Worm (Caenorhabditis elegans) whole organism, young adult: Measurements from ENCODE around the gene ZK632.2.

Experiments used
- B0261.1 ChIP-seq: sonication (generic microtip); optimal IDR thresholded peaks from 2 replicates; lab custom pipeline; 2016; ENCODE audit warnings: mild to moderate bottlenecking, missing genetic modification characterization, moderate library complexity, missing compliant biosample characterization
- B0336.3 ChIP-seq: fragments of 200-800 bp; sonication (Bioruptor generic); IDR thresholded peaks from 2 replicates; pipeline ENCODE4 v1.3.6; 2022; ENCODE audit warnings: missing genetic modification characterization, missing compliant biosample characterization
- F33H1.4 ChIP-seq: fragments of 200-800 bp; sonication (Bioruptor generic); IDR thresholded peaks from 2 replicates; pipeline ENCODE4 v1.3.6; 2022; ENCODE audit warnings: missing genetic modification reagents, missing genetic modification characterization, missing compliant biosample characterization
- F39B2.1 ChIP-seq: fragments of 200-800 bp; sonication (Bioruptor generic); IDR thresholded peaks from 2 replicates; pipeline ENCODE4 v1.3.6; 2022; ENCODE audit warnings: missing genetic modification reagents, missing genetic modification characterization, missing compliant biosample characterization
- F52B5.7 ChIP-seq: sonication (generic microtip); optimal IDR thresholded peaks from 2 replicates; lab custom pipeline; 2016; ENCODE audit warnings: mild to moderate bottlenecking, missing genetic modification characterization, missing compliant biosample characterization
- F57C9.4 ChIP-seq: sonication (generic microtip); optimal IDR thresholded peaks from 2 replicates; lab custom pipeline; 2017; ENCODE audit warnings: mild to moderate bottlenecking, missing genetic modification characterization, missing compliant biosample characterization
- Y53F4B.3 ChIP-seq: fragments of 200-800 bp; sonication (Bioruptor generic); IDR thresholded peaks from 2 replicates; pipeline ENCODE4 v1.3.6; 2022; ENCODE audit warnings: missing genetic modification reagents, missing genetic modification characterization, missing compliant biosample characterization
- ZK185.1 ChIP-seq: sonication (generic microtip); optimal IDR thresholded peaks from 2 replicates; lab custom pipeline; 2016; ENCODE audit warnings: mild to moderate bottlenecking, missing genetic modification characterization, missing compliant biosample characterization; ENCODE audit not compliant: poor library complexity, severe bottlenecking
- attf-5 ChIP-seq: fragments of 200-800 bp; sonication (Bioruptor generic); optimal IDR thresholded peaks from 2 replicates; lab custom pipeline; 2018; ENCODE audit warnings: mild to moderate bottlenecking, missing genetic modification characterization, missing compliant biosample characterization
- attf-6 ChIP-seq: fragments of 200-800 bp; sonication (Bioruptor generic); IDR thresholded peaks from 2 replicates; pipeline ENCODE4 v1.3.6; 2022; ENCODE audit warnings: missing genetic modification reagents, missing genetic modification characterization, missing compliant biosample characterization
- bed-1 ChIP-seq: fragments of 200-800 bp; sonication (Bioruptor generic); IDR thresholded peaks from 2 replicates; pipeline ENCODE4 v1.3.6; 2022; ENCODE audit warnings: missing genetic modification reagents, missing genetic modification characterization, missing compliant biosample characterization
- ccch-3 ChIP-seq: fragments of 200-800 bp; sonication (Bioruptor generic); optimal IDR thresholded peaks from 2 replicates; lab custom pipeline; 2018; ENCODE audit warnings: mild to moderate bottlenecking, missing genetic modification characterization, missing compliant biosample characterization
- cebp-1 ChIP-seq, 2 experiments: fragments of 200-800 bp in 1 of 2; sonication (Bioruptor generic) in 1 of 2; sonication (generic microtip) in 1 of 2; IDR thresholded peaks in 1 of 2; optimal IDR thresholded peaks in 1 of 2; 2 replicates each; pipeline versions ENCODE4 v1.3.6 to Lab custom; 2017 to 2022; ENCODE audit warnings: missing compliant biosample characterization in 2 of 2, missing genetic modification characterization in 2 of 2, mild to moderate bottlenecking in 1 of 2, missing genetic modification reagents in 1 of 2, moderate library complexity in 1 of 2
- cebp-2 ChIP-seq: fragments of 200-800 bp; sonication (Bioruptor generic); IDR thresholded peaks from 2 replicates; pipeline ENCODE4 v1.3.6; 2022; ENCODE audit warnings: missing genetic modification characterization, missing compliant biosample characterization
- ceh-79 ChIP-seq: sonication (generic microtip); optimal IDR thresholded peaks from 2 replicates; lab custom pipeline; 2017; ENCODE audit warnings: mild to moderate bottlenecking, missing genetic modification characterization, missing compliant biosample characterization
- die-1 ChIP-seq: sonication (generic microtip); optimal IDR thresholded peaks from 2 replicates; lab custom pipeline; 2016; ENCODE audit warnings: missing genotype, mild to moderate bottlenecking, missing genetic modification characterization, missing compliant biosample characterization
- dpl-1 ChIP-seq: fragments of 150-350 bp; optimal IDR thresholded peaks from 2 replicates; lab custom pipeline; 2014; ENCODE audit warnings: missing biosample characterization, missing genetic modification reagents, missing genetic modification characterization
- egl-18 ChIP-seq: fragments of 200-800 bp; sonication (Bioruptor generic); IDR thresholded peaks from 2 replicates; pipeline ENCODE4 v1.3.6; 2022; ENCODE audit warnings: missing genetic modification reagents, missing genetic modification characterization, missing compliant biosample characterization
- egrh-3 ChIP-seq: fragments of 200-800 bp; sonication (Bioruptor generic); IDR thresholded peaks from 2 replicates; pipeline ENCODE4 v1.3.6; 2022; ENCODE audit warnings: missing genetic modification reagents, missing genetic modification characterization, missing compliant biosample characterization
- ets-4 ChIP-seq: fragments of 200-800 bp; sonication (Bioruptor generic); optimal IDR thresholded peaks from 2 replicates; lab custom pipeline; 2018; ENCODE audit warnings: mild to moderate bottlenecking, missing genetic modification characterization, missing compliant biosample characterization
- fkh-3 ChIP-seq: sonication (generic microtip); optimal IDR thresholded peaks from 2 replicates; lab custom pipeline; 2016; ENCODE audit warnings: mild to moderate bottlenecking, missing genetic modification characterization, missing compliant biosample characterization
- lag-1 ChIP-seq: fragments of 200-800 bp; sonication (Bioruptor generic); IDR thresholded peaks from 2 replicates; pipeline ENCODE4 v1.3.6; 2022; ENCODE audit warnings: missing genetic modification reagents, missing genetic modification characterization, missing compliant biosample characterization
- lin-35 ChIP-seq, 3 experiments: fragments of 150-350 bp in 2 of 3; sonication (generic microtip) in 1 of 3; optimal IDR thresholded peaks; 2 replicates each; lab custom pipeline; 2014 to 2018; ENCODE audit warnings: missing biosample characterization in 3 of 3, missing genetic modification characterization in 3 of 3, missing genetic modification reagents in 3 of 3
- lsl-1 ChIP-seq: fragments of 200-800 bp; sonication (Bioruptor generic); optimal IDR thresholded peaks from 2 replicates; lab custom pipeline; 2018; ENCODE audit warnings: mild to moderate bottlenecking, missing genetic modification characterization, moderate library complexity, missing compliant biosample characterization
- lsy-27 ChIP-seq: sonication (generic microtip); optimal IDR thresholded peaks from 2 replicates; lab custom pipeline; 2017; ENCODE audit warnings: missing genetic modification characterization, mild to moderate bottlenecking, missing compliant biosample characterization, antibody characterized with exemption, missing genotype, borderline replicate concordance; ENCODE audit not compliant: insufficient read depth
- madf-3 ChIP-seq: fragments of 200-800 bp; sonication (Bioruptor generic); IDR thresholded peaks from 2 replicates; pipeline ENCODE4 v1.3.6; 2022; ENCODE audit warnings: missing genetic modification reagents, missing genetic modification characterization, missing compliant biosample characterization
- madf-6 ChIP-seq: fragments of 200-800 bp; sonication (Bioruptor generic); IDR thresholded peaks from 2 replicates; pipeline ENCODE4 v1.3.6; 2022; ENCODE audit warnings: missing genetic modification reagents, missing genetic modification characterization, missing compliant biosample characterization
- mel-28 ChIP-seq: sonication (generic microtip); optimal IDR thresholded peaks from 2 replicates; lab custom pipeline; 2016; ENCODE audit warnings: borderline replicate concordance, mild to moderate bottlenecking, missing genetic modification characterization, missing compliant biosample characterization
- nfya-1 ChIP-seq: sonication (generic microtip); optimal IDR thresholded peaks from 2 replicates; lab custom pipeline; 2017; ENCODE audit warnings: antibody characterized with exemption, missing compliant biosample characterization, missing genetic modification characterization, borderline replicate concordance; ENCODE audit not compliant: insufficient read depth
- nfya-2 ChIP-seq: fragments of 200-800 bp; sonication (Bioruptor generic); IDR thresholded peaks from 2 replicates; pipeline ENCODE4 v1.3.6; 2022; ENCODE audit warnings: missing genetic modification reagents, missing genetic modification characterization, missing compliant biosample characterization
- nhr-120 ChIP-seq: fragments of 200-800 bp; sonication (Bioruptor generic); IDR thresholded peaks from 2 replicates; pipeline ENCODE4 v1.3.6; 2022; ENCODE audit warnings: missing genetic modification characterization, missing compliant biosample characterization
- nhr-27 ChIP-seq: fragments of 200-800 bp; sonication (Bioruptor generic); optimal IDR thresholded peaks from 2 replicates; lab custom pipeline; 2018; ENCODE audit warnings: mild to moderate bottlenecking, missing genetic modification characterization, moderate library complexity, missing compliant biosample characterization
- nhr-80 ChIP-seq: sonication (generic microtip); optimal IDR thresholded peaks from 2 replicates; lab custom pipeline; 2016; ENCODE audit warnings: missing genetic modification characterization, missing compliant biosample characterization
- rcor-1 ChIP-seq: fragments of 200-800 bp; sonication (Bioruptor generic); IDR thresholded peaks from 2 replicates; pipeline ENCODE4 v1.3.6; 2022; ENCODE audit warnings: missing genetic modification reagents, missing genetic modification characterization, missing compliant biosample characterization
- rpc-1 ChIP-seq, 2 experiments: fragments of 150-350 bp in 1 of 2; sonication (generic microtip) in 1 of 2; optimal IDR thresholded peaks; 2 replicates each; lab custom pipeline; 2014 to 2018; ENCODE audit warnings: missing biosample characterization in 1 of 2, missing genetic modification characterization in 1 of 2, missing genetic modification reagents in 1 of 2, missing genotype in 1 of 2
- sea-2 ChIP-seq: fragments of 200-800 bp; sonication (Bioruptor generic); IDR thresholded peaks from 2 replicates; pipeline ENCODE4 v1.3.6; 2022; ENCODE audit warnings: missing genetic modification characterization, missing compliant biosample characterization
- snpc-1.3 ChIP-seq: sonication (generic microtip); optimal IDR thresholded peaks from 2 replicates; lab custom pipeline; 2017; ENCODE audit warnings: missing genetic modification characterization, mild to moderate bottlenecking, missing compliant biosample characterization, antibody characterized with exemption, moderate library complexity, missing genotype, missing genetic modification reagents; ENCODE audit not compliant: insufficient read depth
- snpc-4 ChIP-seq, 5 experiments: fragments of 150-350 bp in 1 of 5; sonication (generic microtip) in 4 of 5; optimal IDR thresholded peaks; 2 replicates each; lab custom pipeline; 2014 to 2018; ENCODE audit warnings: missing genetic modification characterization in 5 of 5, missing biosample characterization in 3 of 5, antibody characterized with exemption in 2 of 5, mild to moderate bottlenecking in 2 of 5, missing compliant biosample characterization in 2 of 5, missing genotype in 2 of 5, moderate library complexity in 2 of 5, missing genetic modification reagents in 1 of 5
- sptf-2 ChIP-seq: fragments of 200-800 bp; sonication (Bioruptor generic); optimal IDR thresholded peaks from 2 replicates; lab custom pipeline; 2018; ENCODE audit warnings: mild to moderate bottlenecking, missing genetic modification characterization, missing compliant biosample characterization
- tbx-9 ChIP-seq: sonication (generic microtip); optimal IDR thresholded peaks from 2 replicates; lab custom pipeline; 2016; ENCODE audit warnings: borderline replicate concordance, missing genetic modification characterization, inconsistent platforms, missing compliant biosample characterization
- tlf-1 ChIP-seq: fragments of 200-800 bp; sonication (Bioruptor generic); optimal IDR thresholded peaks from 2 replicates; lab custom pipeline; 2018; ENCODE audit warnings: mild to moderate bottlenecking, missing genetic modification characterization, missing compliant biosample characterization
- unc-130 ChIP-seq: sonication (generic microtip); optimal IDR thresholded peaks from 2 replicates; lab custom pipeline; 2016; ENCODE audit warnings: missing genetic modification reagents, missing genetic modification characterization, missing compliant biosample characterization
- unc-62 ChIP-seq: fragments of 150-350 bp; optimal IDR thresholded peaks from 2 replicates; lab custom pipeline; 2014; ENCODE audit warnings: missing biosample characterization, missing genetic modification reagents, missing genetic modification characterization
- zim-3 ChIP-seq: sonication (generic microtip); optimal IDR thresholded peaks from 2 replicates; lab custom pipeline; 2017; ENCODE audit warnings: mild to moderate bottlenecking, missing genetic modification characterization, moderate library complexity, missing compliant biosample characterization
- ztf-28 ChIP-seq: fragments of 200-800 bp; sonication (Bioruptor generic); IDR thresholded peaks from 2 replicates; pipeline ENCODE4 v1.3.6; 2022; ENCODE audit warnings: missing genetic modification reagents, missing genetic modification characterization, missing compliant biosample characterization

Gene ZK632.2

DNA sequence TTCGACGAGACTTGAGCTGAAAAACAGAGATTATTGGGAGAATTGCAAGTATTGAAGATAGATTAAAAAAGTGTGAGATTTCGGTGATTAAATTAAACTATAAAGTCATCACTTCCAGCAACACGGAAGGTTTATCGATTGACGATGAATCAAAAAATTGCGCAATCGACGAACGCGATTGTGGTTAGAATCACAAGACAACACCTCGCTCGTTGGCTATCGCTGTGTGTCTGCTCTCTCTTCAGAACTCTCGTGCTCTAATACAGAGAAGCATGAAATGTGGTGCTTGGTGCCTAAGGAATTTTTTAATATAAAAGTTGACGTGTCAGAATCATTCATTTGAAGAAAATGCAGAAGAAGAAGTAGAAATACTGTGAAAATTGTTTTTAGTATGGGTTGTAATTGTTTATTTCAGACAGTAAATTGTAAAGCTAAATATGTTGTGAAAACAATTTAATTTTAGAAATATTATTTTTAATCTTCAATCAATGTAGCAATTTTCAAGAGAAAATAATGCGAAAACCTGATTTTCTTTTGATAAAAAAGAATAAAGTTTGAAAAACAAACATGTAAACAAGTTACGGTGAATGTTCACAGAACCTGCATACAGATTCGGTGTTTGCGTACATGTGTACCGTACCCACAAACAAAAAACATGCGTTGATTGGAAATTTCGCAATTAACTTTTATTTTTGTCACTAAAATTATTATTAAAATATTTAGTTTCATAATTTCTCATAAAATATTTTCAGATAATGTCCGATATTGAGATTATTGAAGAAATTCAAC is 28.4 kb downstream of the ZK632.2 start, which contains the start of the genes ZK632.10 and ZK632.11 (continued):
- TF ChIP-seq nfya-1 (tag; lab: Kevin White, UChicago) (no peak), cebp-1 (GFP tag; IDR thresholded peaks at IDR 0.05; lab: Robert Waterston, UW) (peak; percentile 91), cebp-1 (tag; optimal IDR thresholded peaks at IDR 0.05; lab: Kevin White, UChicago) (peak; percentile 89), tbx-9 (tag; lab: Kevin White, UChicago) (no peak), nhr-27 (tag; lab: Kevin White, UChicago) (no peak), nhr-80 (tag; lab: Kevin White, UChicago) (peak; percentile 56), ZK185.1 (tag; lab: Kevin White, UChicago) (no peak), F39B2.1 (GFP tag; lab: Robert Waterston, UW) (0 out of 2 replicates have a peak, but pooled peaks have one; percentile 31), rcor-1 (GFP tag; lab: Robert Waterston, UW) (peak; percentile 50; the same call in 1 of the 2 replicates), madf-3 (GFP tag; lab: Robert Waterston, UW) (peak; percentile 37; the same call in 1 of the 2 replicates), nhr-120 (no peak), mel-28 (no peak), egrh-3 (GFP tag; lab: Robert Waterston, UW) (no peak), die-1 (tag; lab: Kevin White, UChicago) (no peak), dpl-1 (GFP tag; lab: Kevin White, UChicago) (no peak), egl-18 (no peak), fkh-3 (tag; lab: Kevin White, UChicago) (no peak), madf-6 (GFP tag; lab: Robert Waterston, UW) (peak; percentile 29; the same call in 1 of the 2 replicates), B0336.3 (GFP tag; lab: Robert Waterston, UW) (no peak), B0261.1 (tag; lab: Kevin White, UChicago) (no peak), F57C9.4 (tag; lab: Kevin White, UChicago) (no peak), unc-62 (no peak), attf-5 (peak; percentile 17), zim-3 (tag; lab: Kevin White, UChicago) (no peak), F33H1.4 (GFP tag; lab: Robert Waterston, UW) (peak; percentile 66), lag-1 (no peak), nfya-2 (GFP tag; lab: Robert Waterston, UW) (no peak), snpc-1.3 (tag; lab: Kevin White, UChicago) (no peak), tlf-1 (no peak), lin-35 (GFP tag; optimal IDR thresholded peaks at IDR 0.05; lab: Kevin White, UChicago) (no peak), sea-2 (no peak), ztf-28 (GFP tag; lab: Robert Waterston, UW) (no peak), ceh-79 (tag; lab: Kevin White, UChicago) (no peak), Y53F4B.3 (GFP tag; lab: Robert Waterston, UW) (no peak), lsy-27 (tag; lab: Kevin White, UChicago) (no peak), snpc-4 (GFP tag; optimal IDR thresholded peaks at IDR 0.05; lab: Kevin White, UChicago) (no peak), snpc-4 (tag; optimal IDR thresholded peaks at IDR 0.05; lab: Kevin White, UChicago) (peak in 2 of 4 experiments; percentile 16 to 42), unc-130 (GFP tag; lab: Kevin White, UChicago) (no peak), ets-4 (GFP tag; lab: Kevin White, UChicago) (no peak), bed-1 (GFP tag; lab: Robert Waterston, UW) (no peak), ccch-3 (GFP tag; lab: Kevin White, UChicago) (no peak), rpc-1 (optimal IDR thresholded peaks at IDR 0.05; lab: Kevin White, UChicago) (no peak), rpc-1 (tag; optimal IDR thresholded peaks at IDR 0.05; lab: Kevin White, UChicago) (no peak), attf-6 (no peak), sptf-2 (no peak), cebp-2 (GFP tag; lab: Robert Waterston, UW) (no peak), lsl-1 (GFP tag; lab: Kevin White, UChicago) (peak; percentile 83), F52B5.7 (tag; lab: Kevin White, UChicago) (no peak)
